Worm (Caenorhabditis elegans) whole organism, L4 larva: ENCODE data around the gene crp-1.

Source experiments
- ces-1 ChIP-seq: fragments of 150-350 bp; sonication (generic microtip); optimal IDR thresholded peaks from 4 replicates; lab custom pipeline; 2014; ENCODE audit warnings: missing biosample characterization, missing genetic modification reagents, missing genetic modification characterization
- nhr-10 ChIP-seq: fragments of 150-350 bp; optimal IDR thresholded peaks from 2 replicates; lab custom pipeline; 2014; ENCODE audit warnings: missing biosample characterization, missing genetic modification characterization
- unc-130 ChIP-seq: sonication (generic microtip); optimal IDR thresholded peaks from 2 replicates; lab custom pipeline; 2016; ENCODE audit warnings: missing genetic modification reagents, missing genetic modification characterization, missing compliant biosample characterization

DNA sequence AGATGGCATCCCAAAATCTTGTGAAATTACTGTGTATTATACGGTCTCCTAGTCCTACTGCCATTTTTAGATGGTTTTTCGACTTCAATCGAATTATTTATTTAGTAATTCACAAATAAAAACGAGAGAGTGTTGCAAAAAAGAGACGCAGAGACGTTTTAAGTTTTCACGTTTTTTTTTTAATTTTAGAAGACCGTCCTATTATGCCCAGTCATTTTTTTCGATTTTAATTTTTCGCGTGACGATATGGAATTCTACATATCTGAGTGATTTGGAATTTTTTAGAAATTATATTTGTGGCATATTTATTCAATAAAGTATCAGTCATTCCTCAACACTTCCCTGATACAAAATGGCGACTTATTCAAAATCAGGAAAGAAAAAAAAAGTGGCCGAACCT lies 18.4 kb downstream of the crp-1 start, which contains the start of gene C35A5.4:
- no peak for TF ChIP-seq unc-130 (GFP tag; lab: Kevin White, UChicago)
- no peak for TF ChIP-seq nhr-10 (tag; lab: Kevin White, UChicago)
- TF ChIP-seq ces-1 (GFP tag; lab: Kevin White, UChicago): no peak
